Worm (Caenorhabditis elegans) whole organism, L2 larva: ENCODE measurements around the gene Y73C8C.10.

ENCODE experiments used
- R02D3.7 ChIP-seq: fragments of 150-350 bp; optimal IDR thresholded peaks from 2 replicates; lab custom pipeline; 2014; ENCODE audit warnings: missing biosample characterization, missing genetic modification characterization
- ama-1 ChIP-seq: fragments of 150-350 bp; optimal IDR thresholded peaks from 2 replicates; lab custom pipeline; 2018; ENCODE audit warnings: inconsistent platforms
- ceh-82 ChIP-seq: fragments of 150-350 bp; optimal IDR thresholded peaks from 2 replicates; lab custom pipeline; 2014; ENCODE audit warnings: missing biosample characterization, missing genetic modification characterization
- egl-27 ChIP-seq: sonication (generic microtip); optimal IDR thresholded peaks from 3 replicates; lab custom pipeline; 2017; ENCODE audit warnings: missing biosample characterization, missing genetic modification reagents, missing genetic modification characterization
- lin-13 ChIP-seq: fragments of 150-350 bp; optimal IDR thresholded peaks from 2 replicates; lab custom pipeline; 2014; ENCODE audit warnings: missing biosample characterization, missing genetic modification reagents, missing genetic modification characterization
- mdl-1 ChIP-seq, 2 experiments: fragments of 150-350 bp in 1 of 2; sonication (generic microtip) in 1 of 2; optimal IDR thresholded peaks; 2 replicates each; lab custom pipeline; 2017; ENCODE audit warnings: missing biosample characterization in 2 of 2, missing genetic modification characterization in 2 of 2
- nhr-12 ChIP-seq: fragments of 150-350 bp; optimal IDR thresholded peaks from 2 replicates; lab custom pipeline; 2014; ENCODE audit warnings: missing biosample characterization, missing genetic modification characterization
- nhr-237 ChIP-seq: fragments of 150-350 bp; optimal IDR thresholded peaks from 2 replicates; lab custom pipeline; 2014; ENCODE audit warnings: missing biosample characterization, missing genetic modification characterization
- nhr-25 ChIP-seq: fragments of 150-350 bp; sonication (generic microtip); optimal IDR thresholded peaks from 3 replicates; lab custom pipeline; 2014; ENCODE audit warnings: missing biosample characterization, missing genetic modification characterization
- nhr-77 ChIP-seq: fragments of 150-350 bp; optimal IDR thresholded peaks from 2 replicates; lab custom pipeline; 2014; ENCODE audit warnings: missing biosample characterization, missing genetic modification characterization
- snpc-4 ChIP-seq: fragments of 150-350 bp; optimal IDR thresholded peaks from 2 replicates; lab custom pipeline; 2014; ENCODE audit warnings: missing biosample characterization, missing genetic modification characterization
- unc-39 ChIP-seq: fragments of 150-350 bp; optimal IDR thresholded peaks from 2 replicates; lab custom pipeline; 2014; ENCODE audit warnings: missing biosample characterization, missing genetic modification characterization
- zag-1 ChIP-seq: fragments of 150-350 bp; optimal IDR thresholded peaks from 2 replicates; lab custom pipeline; 2014; ENCODE audit warnings: missing biosample characterization, missing genetic modification characterization
- ztf-4 ChIP-seq: fragments of 150-350 bp; optimal IDR thresholded peaks from 2 replicates; lab custom pipeline; 2014; ENCODE audit warnings: missing biosample characterization, missing genetic modification characterization

- no peak for TF ChIP-seq ztf-4 (tag; lab: Kevin White, UChicago)
- TF ChIP-seq nhr-77 (tag; lab: Kevin White, UChicago) = no peak
- TF ChIP-seq nhr-25 (tag; lab: Kevin White, UChicago) = no peak
- no peak for TF ChIP-seq ama-1
- TF ChIP-seq mdl-1 (tag; optimal IDR thresholded peaks at IDR 0.05; lab: Kevin White, UChicago) = no peak
- TF ChIP-seq snpc-4 = no peak
- TF ChIP-seq nhr-237 = no peak
- TF ChIP-seq lin-13 (GFP tag; lab: Kevin White, UChicago) = no peak
- no peak for TF ChIP-seq R02D3.7 (tag; lab: Kevin White, UChicago)
- TF ChIP-seq zag-1 (tag; lab: Kevin White, UChicago) = no peak
- no peak for TF ChIP-seq egl-27
- no peak for TF ChIP-seq unc-39 (tag; lab: Kevin White, UChicago)
- TF ChIP-seq nhr-12 (tag; lab: Kevin White, UChicago) = no peak
- TF ChIP-seq ceh-82 (tag; lab: Kevin White, UChicago) = no peak
Observed at ce11 chrV:3159252-3159651, 31.7 kb upstream of the Y73C8C.10 start, which contains the start of gene C36C5.12.
